Fruit fly (Drosophila melanogaster) whole organism, prepupa: ENCODE measurements around the gene Roc1b.

ENCODE experiments used
- CG11902 ChIP-seq: fragments of 200-800 bp; sonication (Bioruptor generic); optimal IDR thresholded peaks from 3 replicates; lab custom pipeline; 2016; ENCODE audit warnings: missing biosample characterization, missing genetic modification characterization
- CG6163 ChIP-seq: fragments of 200-800 bp; sonication (Bioruptor generic); IDR thresholded peaks from 3 replicates; pipeline ENCODE4 v1.3.6; 2022; ENCODE audit warnings: missing biosample characterization, missing genetic modification characterization
- Ets96B ChIP-seq: fragments of 200-800 bp; optimal IDR thresholded peaks from 2 replicates; lab custom pipeline; 2019; ENCODE audit warnings: missing biosample characterization, mild to moderate bottlenecking, missing genetic modification characterization, moderate library complexity
- Hr39 ChIP-seq: fragments of 200-800 bp; sonication (Bioruptor generic); optimal IDR thresholded peaks from 2 replicates; lab custom pipeline; 2016; ENCODE audit warnings: missing biosample characterization, missing genetic modification characterization
- cyc ChIP-seq: fragments of 200-800 bp; sonication (Bioruptor generic); optimal IDR thresholded peaks from 3 replicates; lab custom pipeline; 2016; ENCODE audit warnings: missing biosample characterization, missing genetic modification characterization
- salr ChIP-seq, 2 experiments: fragments of 200-800 bp; sonication (Bioruptor generic); optimal IDR thresholded peaks; 3 replicates each; lab custom pipeline; 2016 to 2018; ENCODE audit warnings: missing biosample characterization in 2 of 2, missing genetic modification characterization in 2 of 2, mild to moderate bottlenecking in 1 of 2

DNA sequence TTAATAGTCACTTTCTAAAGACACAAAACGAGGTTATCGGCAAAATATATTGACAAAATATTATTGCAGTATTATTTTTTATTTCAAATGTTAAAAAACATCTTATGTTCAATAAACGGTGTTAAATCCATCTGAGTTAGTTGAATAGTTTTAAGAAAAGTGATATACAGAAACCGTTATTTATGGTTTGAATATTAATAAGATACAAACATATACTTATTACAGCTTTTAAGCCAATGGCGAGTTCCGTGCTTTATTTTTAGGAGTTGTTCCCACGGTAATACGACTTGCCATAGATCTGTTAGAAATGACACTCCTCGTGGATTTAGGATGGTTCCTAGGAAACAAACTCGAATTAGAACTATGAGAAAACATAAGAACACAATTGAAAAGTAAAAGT is 14.5 kb upstream of the Roc1b start:
- no peak for TF ChIP-seq cyc (GFP tag; lab: Kevin White, UChicago)
- TF ChIP-seq CG6163: no peak
- TF ChIP-seq Ets96B (tag; lab: Kevin White, UChicago): no peak
- TF ChIP-seq Hr39 (GFP tag; lab: Kevin White, UChicago): no peak
- no peak for TF ChIP-seq salr (GFP tag; optimal IDR thresholded peaks at IDR 0.05; lab: Kevin White, UChicago)
- TF ChIP-seq CG11902 (GFP tag; lab: Kevin White, UChicago): no peak
